Worm (Caenorhabditis elegans) whole organism, late embryonic: ENCODE results near the gene Y32B12B.2.

Source experiments
- C08G9.2 ChIP-seq: sonication (generic microtip); optimal IDR thresholded peaks from 2 replicates; lab custom pipeline; 2016; ENCODE audit warnings: mild to moderate bottlenecking, missing genetic modification characterization, moderate library complexity, missing compliant biosample characterization
- C38D4.7 ChIP-seq: fragments of 200-800 bp; sonication (Bioruptor generic); optimal IDR thresholded peaks from 2 replicates; lab custom pipeline; 2018; ENCODE audit warnings: mild to moderate bottlenecking, missing genetic modification characterization, moderate library complexity, missing compliant biosample characterization
- K02D7.2 ChIP-seq: sonication (generic microtip); optimal IDR thresholded peaks from 2 replicates; lab custom pipeline; 2017; ENCODE audit warnings: mild to moderate bottlenecking, missing genetic modification characterization, missing compliant biosample characterization
- K09A11.1 ChIP-seq: sonication (generic microtip); optimal IDR thresholded peaks from 2 replicates; lab custom pipeline; 2017; ENCODE audit warnings: antibody characterized with exemption, mild to moderate bottlenecking, missing genetic modification characterization, missing compliant biosample characterization; ENCODE audit not compliant: insufficient read depth
- T23F11.4 ChIP-seq: fragments of 200-800 bp; sonication (Bioruptor generic); optimal IDR thresholded peaks from 2 replicates; lab custom pipeline; 2018; ENCODE audit warnings: mild to moderate bottlenecking, missing genetic modification characterization, missing compliant biosample characterization
- Y22D7AL.16 ChIP-seq: sonication (generic microtip); optimal IDR thresholded peaks from 2 replicates; lab custom pipeline; 2016; ENCODE audit warnings: missing genetic modification characterization, missing compliant biosample characterization
- ama-1 ChIP-seq: fragments of 150-350 bp; optimal IDR thresholded peaks from 2 replicates; lab custom pipeline; 2014
- ceh-18 ChIP-seq: sonication (generic microtip); optimal IDR thresholded peaks from 2 replicates; lab custom pipeline; 2016; ENCODE audit warnings: missing genetic modification characterization, missing compliant biosample characterization
- ceh-19 ChIP-seq: fragments of 200-800 bp; sonication (Bioruptor generic); optimal IDR thresholded peaks from 2 replicates; lab custom pipeline; 2018; ENCODE audit warnings: mild to moderate bottlenecking, missing genetic modification characterization, missing compliant biosample characterization
- ceh-22 ChIP-seq: sonication (generic microtip); optimal IDR thresholded peaks from 2 replicates; lab custom pipeline; 2017; ENCODE audit warnings: missing biosample characterization, missing genetic modification characterization
- ceh-24 ChIP-seq: sonication (generic microtip); optimal IDR thresholded peaks from 2 replicates; lab custom pipeline; 2016; ENCODE audit warnings: mild to moderate bottlenecking, missing genetic modification characterization, missing compliant biosample characterization
- ceh-34 ChIP-seq: sonication (generic microtip); optimal IDR thresholded peaks from 2 replicates; lab custom pipeline; 2016; ENCODE audit warnings: mild to moderate bottlenecking, missing genetic modification characterization, missing compliant biosample characterization
- ceh-9 ChIP-seq: sonication (generic microtip); optimal IDR thresholded peaks from 2 replicates; lab custom pipeline; 2016; ENCODE audit warnings: mild to moderate bottlenecking, missing genetic modification characterization, inconsistent platforms, missing compliant biosample characterization
- che-1 ChIP-seq: sonication (generic microtip); optimal IDR thresholded peaks from 2 replicates; lab custom pipeline; 2016; ENCODE audit warnings: mild to moderate bottlenecking, missing genetic modification characterization, missing compliant biosample characterization
- dmd-4 ChIP-seq: sonication (generic microtip); optimal IDR thresholded peaks from 2 replicates; lab custom pipeline; 2016; ENCODE audit warnings: borderline replicate concordance, missing genetic modification characterization, missing compliant biosample characterization
- dve-1 ChIP-seq: sonication (generic microtip); optimal IDR thresholded peaks from 2 replicates; lab custom pipeline; 2017; ENCODE audit warnings: antibody characterized with exemption, mild to moderate bottlenecking, missing genetic modification characterization, missing compliant biosample characterization
- elt-4 ChIP-seq: sonication (generic microtip); optimal IDR thresholded peaks from 2 replicates; lab custom pipeline; 2016; ENCODE audit warnings: missing genetic modification characterization, missing compliant biosample characterization
- ets-4 ChIP-seq: sonication (generic microtip); optimal IDR thresholded peaks from 2 replicates; lab custom pipeline; 2016; ENCODE audit warnings: missing genetic modification characterization, missing compliant biosample characterization
- fkh-6 ChIP-seq: sonication (generic microtip); optimal IDR thresholded peaks from 2 replicates; lab custom pipeline; 2016; ENCODE audit warnings: missing genetic modification characterization, missing compliant biosample characterization
- hlh-15 ChIP-seq: sonication (generic microtip); optimal IDR thresholded peaks from 2 replicates; lab custom pipeline; 2016; ENCODE audit warnings: missing genetic modification characterization, missing compliant biosample characterization
- hlh-30 ChIP-seq: sonication (generic microtip); optimal IDR thresholded peaks from 2 replicates; lab custom pipeline; 2017; ENCODE audit warnings: antibody characterized with exemption, missing genetic modification characterization, missing compliant biosample characterization; ENCODE audit not compliant: insufficient read depth
- hlh-6 ChIP-seq: sonication (generic microtip); optimal IDR thresholded peaks from 2 replicates; lab custom pipeline; 2016; ENCODE audit warnings: missing genotype, missing genetic modification characterization, missing compliant biosample characterization
- lim-6 ChIP-seq: sonication (generic microtip); optimal IDR thresholded peaks from 2 replicates; lab custom pipeline; 2016; ENCODE audit warnings: missing genetic modification characterization, missing compliant biosample characterization
- lin-11 ChIP-seq: fragments of 200-800 bp; sonication (Bioruptor generic); optimal IDR thresholded peaks from 2 replicates; lab custom pipeline; 2018; ENCODE audit warnings: mild to moderate bottlenecking, missing genetic modification characterization, missing compliant biosample characterization
- madf-2 ChIP-seq: sonication (generic microtip); optimal IDR thresholded peaks from 2 replicates; lab custom pipeline; 2017; ENCODE audit warnings: missing genetic modification characterization, missing compliant biosample characterization
- mec-3 ChIP-seq: sonication (generic microtip); optimal IDR thresholded peaks from 2 replicates; lab custom pipeline; 2016; ENCODE audit warnings: borderline replicate concordance, missing genetic modification characterization, missing compliant biosample characterization
- nfya-1 ChIP-seq: sonication (generic microtip); optimal IDR thresholded peaks from 2 replicates; lab custom pipeline; 2017; ENCODE audit warnings: missing genetic modification characterization, mild to moderate bottlenecking, missing compliant biosample characterization, antibody characterized with exemption, moderate library complexity
- odd-2 ChIP-seq: sonication (generic microtip); optimal IDR thresholded peaks from 2 replicates; lab custom pipeline; 2017; ENCODE audit warnings: antibody characterized with exemption, mild to moderate bottlenecking, missing genetic modification characterization, missing compliant biosample characterization
- pat-9 ChIP-seq: fragments of 200-800 bp; sonication (Bioruptor generic); optimal IDR thresholded peaks from 2 replicates; lab custom pipeline; 2018; ENCODE audit warnings: mild to moderate bottlenecking, missing genetic modification characterization, moderate library complexity, missing compliant biosample characterization
- pax-1 ChIP-seq: fragments of 150-350 bp; optimal IDR thresholded peaks from 2 replicates; lab custom pipeline; 2014; ENCODE audit warnings: missing biosample characterization, missing genetic modification characterization
- pqm-1 ChIP-seq: sonication (generic microtip); optimal IDR thresholded peaks from 2 replicates; lab custom pipeline; 2016; ENCODE audit warnings: missing genetic modification characterization, missing compliant biosample characterization
- pros-1 ChIP-seq: fragments of 150-350 bp; optimal IDR thresholded peaks from 2 replicates; lab custom pipeline; 2014; ENCODE audit warnings: missing biosample characterization, missing genetic modification reagents, missing genetic modification characterization
- ref-2 ChIP-seq: sonication (generic microtip); optimal IDR thresholded peaks from 2 replicates; lab custom pipeline; 2016; ENCODE audit warnings: missing genetic modification characterization, missing compliant biosample characterization
- rnt-1 ChIP-seq: sonication (generic microtip); optimal IDR thresholded peaks from 2 replicates; lab custom pipeline; 2016; ENCODE audit warnings: missing genetic modification characterization, missing compliant biosample characterization
- sdc-2 ChIP-seq: sonication (generic microtip); optimal IDR thresholded peaks from 2 replicates; lab custom pipeline; 2016; ENCODE audit warnings: missing genotype, missing genetic modification characterization, missing compliant biosample characterization
- sox-2 ChIP-seq: fragments of 200-800 bp; sonication (Bioruptor generic); IDR thresholded peaks from 2 replicates; pipeline ENCODE4 v1.3.6; 2022; ENCODE audit warnings: missing genetic modification reagents, missing genetic modification characterization, missing compliant biosample characterization
- sox-4 ChIP-seq: sonication (generic microtip); optimal IDR thresholded peaks from 2 replicates; lab custom pipeline; 2017; ENCODE audit warnings: mild to moderate bottlenecking, missing genetic modification characterization, inconsistent platforms, missing compliant biosample characterization
- tbx-2 ChIP-seq: sonication (generic microtip); optimal IDR thresholded peaks from 2 replicates; lab custom pipeline; 2016; ENCODE audit warnings: missing genetic modification characterization, missing compliant biosample characterization
- ttx-3 ChIP-seq: sonication (generic microtip); optimal IDR thresholded peaks from 2 replicates; lab custom pipeline; 2016; ENCODE audit warnings: missing genetic modification reagents, missing genetic modification characterization, missing compliant biosample characterization
- unc-3 ChIP-seq, 2 experiments: fragments of 200-800 bp in 1 of 2; sonication (Bioruptor generic) in 1 of 2; sonication (generic microtip) in 1 of 2; conservative IDR thresholded peaks in 1 of 2; optimal IDR thresholded peaks in 1 of 2; 2 replicates each; pipeline versions ENCODE4 v1.3.6 to Lab custom; 2016 to 2022; ENCODE audit warnings: missing compliant biosample characterization in 2 of 2, missing genetic modification characterization in 2 of 2, missing genetic modification reagents in 1 of 2
- unc-42 ChIP-seq: sonication (generic microtip); optimal IDR thresholded peaks from 2 replicates; lab custom pipeline; 2016; ENCODE audit warnings: missing genotype, missing genetic modification characterization, missing compliant biosample characterization
- unc-55 ChIP-seq: sonication (generic microtip); optimal IDR thresholded peaks from 2 replicates; lab custom pipeline; 2017; ENCODE audit warnings: missing biosample characterization, missing genetic modification reagents, missing genetic modification characterization
- zip-5 ChIP-seq: sonication (generic microtip); optimal IDR thresholded peaks from 2 replicates; lab custom pipeline; 2016; ENCODE audit warnings: missing genetic modification characterization, missing compliant biosample characterization
- ztf-16 ChIP-seq: sonication (generic microtip); optimal IDR thresholded peaks from 2 replicates; lab custom pipeline; 2017; ENCODE audit warnings: missing genetic modification characterization, missing compliant biosample characterization

Y32B12B.2 gene

ce11 chrV:16568056-16568455, 29.9 kb downstream of the Y32B12B.2 start:
- TF ChIP-seq tbx-2 = no peak
- no peak for TF ChIP-seq che-1 (tag; lab: Kevin White, UChicago)
- no peak for TF ChIP-seq ttx-3 (tag; lab: Kevin White, UChicago)
- no peak for TF ChIP-seq dve-1 (tag; lab: Kevin White, UChicago)
- no peak for TF ChIP-seq elt-4 (tag; lab: Kevin White, UChicago)

ce11 chrV:16570697-16571096, 32.5 kb downstream of the Y32B12B.2 start, which contains the start of gene nhr-233:
nhr-233 (minus strand) TSS chrV:16570797.
- TF ChIP-seq ceh-19 (GFP tag; lab: Kevin White, UChicago) (no peak), odd-2 (tag; lab: Kevin White, UChicago) (no peak), mec-3 (tag; lab: Kevin White, UChicago) (no peak), ceh-9 (tag; lab: Kevin White, UChicago) (no peak), dve-1 (tag; lab: Kevin White, UChicago) (no peak), Y22D7AL.16 (tag; lab: Kevin White, UChicago) (no peak), ttx-3 (tag; lab: Kevin White, UChicago) (no peak), ztf-16 (tag; lab: Kevin White, UChicago) (no peak), ets-4 (tag; lab: Kevin White, UChicago) (no peak)
- TF ChIP-seq, all 69 proteins: peak for 0

ce11 chrV:16573168-16573567, 35.0 kb downstream of the Y32B12B.2 start, which contains the start of gene str-149:
str-149 (plus strand) TSS chrV:16573468.
- TF ChIP-seq zip-5 (no peak), pax-1 (tag; lab: Kevin White, UChicago) (no peak), hlh-30 (tag; lab: Kevin White, UChicago) (no peak), Y22D7AL.16 (tag; lab: Kevin White, UChicago) (no peak), lin-11 (tag; lab: Kevin White, UChicago) (no peak), nfya-1 (tag; lab: Kevin White, UChicago) (no peak), fkh-6 (tag; lab: Kevin White, UChicago) (no peak), T23F11.4 (no peak), dmd-4 (no peak), unc-3 (GFP tag; conservative IDR thresholded peaks at IDR 0.05; lab: Robert Waterston, UW) (no peak), unc-3 (tag; optimal IDR thresholded peaks at IDR 0.05; lab: Kevin White, UChicago) (no peak)

ce11 chrV:16575900-16576299, 37.7 kb downstream of the Y32B12B.2 start, which contains the start of gene str-151:
str-151 (plus strand) TSS chrV:16576200.
- TF ChIP-seq K09A11.1 (tag; lab: Kevin White, UChicago) (no peak), ref-2 (tag; lab: Kevin White, UChicago) (no peak), ceh-34 (no peak), sox-4 (tag; lab: Kevin White, UChicago) (no peak), ets-4 (tag; lab: Kevin White, UChicago) (no peak), sdc-2 (no peak), madf-2 (tag; lab: Kevin White, UChicago) (no peak), hlh-6 (tag; lab: Kevin White, UChicago) (no peak), hlh-15 (no peak), pat-9 (tag; lab: Kevin White, UChicago) (no peak), rnt-1 (no peak), C38D4.7 (GFP tag; lab: Kevin White, UChicago) (no peak), ceh-22 (tag; lab: Kevin White, UChicago) (no peak), unc-55 (no peak)

DNA sequence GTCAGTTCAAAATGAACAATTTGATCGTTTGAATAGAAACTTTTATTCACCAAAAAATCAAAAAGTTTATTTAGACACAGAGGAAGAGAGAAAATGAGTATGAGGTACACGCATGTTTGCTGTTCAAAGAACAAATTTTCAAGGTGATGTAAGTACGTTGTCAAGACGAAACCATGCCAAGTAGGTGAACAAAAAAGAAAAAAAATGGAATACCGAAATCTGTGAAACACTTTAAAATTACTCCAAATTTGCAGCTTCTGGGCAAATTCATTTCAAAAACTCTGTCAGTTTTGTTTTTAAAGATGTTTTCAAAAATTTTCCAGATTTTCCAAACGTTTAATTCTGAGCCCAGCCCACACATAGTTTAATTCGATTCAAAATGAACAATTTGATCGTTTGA, 42.2 kb downstream of the Y32B12B.2 start, which contains the start of gene nhr-271:
nhr-271 (minus strand) TSS at position 101 of the 400 bp plus-strand sequence.
- TF ChIP-seq elt-4 (tag; lab: Kevin White, UChicago) (no peak), unc-42 (no peak), ama-1 (lab: Kevin White, UChicago) (no peak), pros-1 (tag; lab: Kevin White, UChicago) (no peak), dve-1 (tag; lab: Kevin White, UChicago) (no peak), tbx-2 (no peak), sox-2 (GFP tag; lab: Robert Waterston, UW) (no peak), K02D7.2 (tag; lab: Kevin White, UChicago) (no peak), ceh-18 (tag; lab: Kevin White, UChicago) (no peak), sox-4 (tag; lab: Kevin White, UChicago) (no peak), lim-6 (tag; lab: Kevin White, UChicago) (no peak), ets-4 (tag; lab: Kevin White, UChicago) (no peak), madf-2 (tag; lab: Kevin White, UChicago) (no peak), unc-55 (no peak), lin-11 (tag; lab: Kevin White, UChicago) (no peak), C08G9.2 (no peak), pqm-1 (tag; lab: Kevin White, UChicago) (no peak), ceh-24 (tag; lab: Kevin White, UChicago) (no peak)
- TF ChIP-seq, all 69 proteins: peak for 0
